Worm (Caenorhabditis elegans) whole organism, L2 larva: ENCODE results near the gene srh-184.

Source experiments
- C34F6.9 ChIP-seq: fragments of 150-350 bp; optimal IDR thresholded peaks from 2 replicates; lab custom pipeline; 2014; ENCODE audit warnings: missing biosample characterization, missing genetic modification characterization
- R02D3.7 ChIP-seq: fragments of 150-350 bp; optimal IDR thresholded peaks from 2 replicates; lab custom pipeline; 2014; ENCODE audit warnings: missing biosample characterization, missing genetic modification characterization
- ZK546.5 ChIP-seq: sonication (generic microtip); optimal IDR thresholded peaks from 2 replicates; lab custom pipeline; 2017; ENCODE audit warnings: missing biosample characterization, missing genetic modification characterization
- ama-1 ChIP-seq: fragments of 150-350 bp; optimal IDR thresholded peaks from 2 replicates; lab custom pipeline; 2018; ENCODE audit warnings: inconsistent platforms
- blmp-1 ChIP-seq: sonication (generic microtip); optimal IDR thresholded peaks from 2 replicates; lab custom pipeline; 2017; ENCODE audit warnings: missing genetic modification characterization, mild to moderate bottlenecking, missing compliant biosample characterization, antibody characterized with exemption, moderate library complexity; ENCODE audit not compliant: insufficient read depth
- ceh-16 ChIP-seq: fragments of 150-350 bp; optimal IDR thresholded peaks from 2 replicates; lab custom pipeline; 2014; ENCODE audit warnings: missing biosample characterization, missing genetic modification characterization
- ceh-82 ChIP-seq: fragments of 150-350 bp; optimal IDR thresholded peaks from 2 replicates; lab custom pipeline; 2014; ENCODE audit warnings: missing biosample characterization, missing genetic modification characterization
- crh-2 ChIP-seq: sonication (generic microtip); optimal IDR thresholded peaks from 2 replicates; lab custom pipeline; 2017; ENCODE audit warnings: missing biosample characterization, missing genetic modification characterization
- egl-27 ChIP-seq: sonication (generic microtip); optimal IDR thresholded peaks from 3 replicates; lab custom pipeline; 2017; ENCODE audit warnings: missing biosample characterization, missing genetic modification reagents, missing genetic modification characterization
- elt-1 ChIP-seq: fragments of 150-350 bp; optimal IDR thresholded peaks from 2 replicates; lab custom pipeline; 2014; ENCODE audit warnings: missing biosample characterization, missing genetic modification characterization
- fos-1 ChIP-seq: fragments of 150-350 bp; optimal IDR thresholded peaks from 2 replicates; lab custom pipeline; 2014; ENCODE audit warnings: missing biosample characterization, missing genetic modification characterization
- lin-39 ChIP-seq: fragments of 150-350 bp; optimal IDR thresholded peaks from 2 replicates; lab custom pipeline; 2014; ENCODE audit warnings: missing biosample characterization, missing genetic modification reagents, missing genetic modification characterization
- mbf-1 ChIP-seq: sonication (generic microtip); optimal IDR thresholded peaks from 2 replicates; lab custom pipeline; 2017; ENCODE audit warnings: missing biosample characterization, missing genetic modification characterization
- mdl-1 ChIP-seq, 2 experiments: fragments of 150-350 bp in 1 of 2; sonication (generic microtip) in 1 of 2; optimal IDR thresholded peaks; 2 replicates each; lab custom pipeline; 2017; ENCODE audit warnings: missing biosample characterization in 2 of 2, missing genetic modification characterization in 2 of 2
- nhr-21 ChIP-seq: fragments of 150-350 bp; optimal IDR thresholded peaks from 2 replicates; lab custom pipeline; 2014; ENCODE audit warnings: missing biosample characterization, missing genetic modification characterization
- nhr-23 ChIP-seq: fragments of 150-350 bp; optimal IDR thresholded peaks from 2 replicates; lab custom pipeline; 2014; ENCODE audit warnings: missing biosample characterization, missing genetic modification reagents, missing genetic modification characterization
- nhr-237 ChIP-seq: fragments of 150-350 bp; optimal IDR thresholded peaks from 2 replicates; lab custom pipeline; 2014; ENCODE audit warnings: missing biosample characterization, missing genetic modification characterization
- nhr-25 ChIP-seq: fragments of 150-350 bp; sonication (generic microtip); optimal IDR thresholded peaks from 3 replicates; lab custom pipeline; 2014; ENCODE audit warnings: missing biosample characterization, missing genetic modification characterization
- nhr-6 ChIP-seq: fragments of 150-350 bp; optimal IDR thresholded peaks from 2 replicates; lab custom pipeline; 2014; ENCODE audit warnings: missing biosample characterization, missing genetic modification characterization
- nhr-77 ChIP-seq: fragments of 150-350 bp; optimal IDR thresholded peaks from 2 replicates; lab custom pipeline; 2014; ENCODE audit warnings: missing biosample characterization, missing genetic modification characterization
- peb-1 ChIP-seq: fragments of 150-350 bp; optimal IDR thresholded peaks from 2 replicates; lab custom pipeline; 2014; ENCODE audit warnings: missing biosample characterization, missing genetic modification characterization
- sem-4 ChIP-seq: fragments of 150-350 bp; optimal IDR thresholded peaks from 2 replicates; lab custom pipeline; 2014; ENCODE audit warnings: missing biosample characterization, missing genetic modification reagents, missing genetic modification characterization
- skn-1 ChIP-seq: sonication (generic microtip); optimal IDR thresholded peaks from 2 replicates; lab custom pipeline; 2017; ENCODE audit warnings: missing biosample characterization, missing genetic modification characterization
- sma-9 ChIP-seq, 2 experiments: fragments of 150-350 bp in 1 of 2; sonication (generic microtip) in 1 of 2; optimal IDR thresholded peaks; 2 replicates each; lab custom pipeline; 2014 to 2016; ENCODE audit warnings: missing genetic modification characterization in 2 of 2, mild to moderate bottlenecking in 1 of 2, missing biosample characterization in 1 of 2, missing compliant biosample characterization in 1 of 2, missing genetic modification reagents in 1 of 2, moderate library complexity in 1 of 2
- snpc-4 ChIP-seq: fragments of 150-350 bp; optimal IDR thresholded peaks from 2 replicates; lab custom pipeline; 2014; ENCODE audit warnings: missing biosample characterization, missing genetic modification characterization
- unc-62 ChIP-seq: fragments of 150-350 bp; optimal IDR thresholded peaks from 2 replicates; lab custom pipeline; 2014; ENCODE audit warnings: missing biosample characterization, missing genetic modification reagents, missing genetic modification characterization
- ztf-1 ChIP-seq: fragments of 200-800 bp; sonication (Bioruptor generic); conservative IDR thresholded peaks from 2 replicates; pipeline ENCODE4 v1.3.6; 2022; ENCODE audit warnings: missing genetic modification characterization, missing compliant biosample characterization
- ztf-11 ChIP-seq: sonication (generic microtip); optimal IDR thresholded peaks from 2 replicates; lab custom pipeline; 2017; ENCODE audit warnings: missing biosample characterization, missing genetic modification characterization
- ztf-4 ChIP-seq: fragments of 150-350 bp; optimal IDR thresholded peaks from 2 replicates; lab custom pipeline; 2014; ENCODE audit warnings: missing biosample characterization, missing genetic modification characterization

The srh-184 gene

ce11 chrV:10754050-10754449, 43.9 kb downstream of the srh-184 start, which contains the start of gene F28H7.7:
Gene F28H7.7 (minus strand): TSS chrV:10754150.
- no peak for TF ChIP-seq sem-4 (tag; lab: Kevin White, UChicago)
- TF ChIP-seq ceh-16 (tag; lab: Kevin White, UChicago) = no peak
- TF ChIP-seq R02D3.7 (tag; lab: Kevin White, UChicago) = no peak
- no peak for TF ChIP-seq ceh-82 (tag; lab: Kevin White, UChicago)
- TF ChIP-seq ZK546.5 = no peak
- TF ChIP-seq lin-39 = no peak
- TF ChIP-seq ztf-11 = no peak
- no peak for TF ChIP-seq mdl-1 (tag; optimal IDR thresholded peaks at IDR 0.05; lab: Kevin White, UChicago)
- no peak for TF ChIP-seq nhr-77
- TF ChIP-seq unc-62 (GFP tag; lab: Kevin White, UChicago) = no peak
- TF ChIP-seq C34F6.9 (tag; lab: Kevin White, UChicago) = no peak
- TF ChIP-seq snpc-4 (tag; lab: Kevin White, UChicago) = no peak
- no peak for TF ChIP-seq mbf-1 (tag; lab: Kevin White, UChicago)
- TF ChIP-seq skn-1 (tag; lab: Kevin White, UChicago) = no peak
- TF ChIP-seq elt-1 (tag; lab: Kevin White, UChicago) = no peak
- no peak for TF ChIP-seq blmp-1 (tag; lab: Kevin White, UChicago)

- TF ChIP-seq sma-9 (GFP tag; optimal IDR thresholded peaks at IDR 0.05; lab: Kevin White, UChicago) (peak; percentile 64), sma-9 (tag; optimal IDR thresholded peaks at IDR 0.05; lab: Kevin White, UChicago) (no peak), nhr-6 (tag; lab: Kevin White, UChicago) (no peak), unc-62 (GFP tag; lab: Kevin White, UChicago) (no peak), egl-27 (no peak), ceh-16 (tag; lab: Kevin White, UChicago) (no peak), crh-2 (tag; lab: Kevin White, UChicago) (peak; percentile 12), ZK546.5 (no peak), fos-1 (tag; lab: Kevin White, UChicago) (peak; percentile 71), ztf-1 (no peak), ama-1 (lab: Kevin White, UChicago) (no peak), nhr-23 (tag; lab: Kevin White, UChicago) (no peak), peb-1 (tag; lab: Kevin White, UChicago) (no peak), nhr-21 (tag; lab: Kevin White, UChicago) (no peak)
Measured at ce11 chrV:10750630-10751029, 47.4 kb downstream of the srh-184 start, which contains the start of gene F28H7.3. Gene F28H7.3 (minus strand): TSS chrV:10750788.

- TF ChIP-seq ceh-82 (tag; lab: Kevin White, UChicago) = no peak
- no peak for TF ChIP-seq sem-4 (tag; lab: Kevin White, UChicago)
- no peak for TF ChIP-seq blmp-1 (tag; lab: Kevin White, UChicago)
- TF ChIP-seq nhr-237 (tag; lab: Kevin White, UChicago) = no peak
- TF ChIP-seq mbf-1 (tag; lab: Kevin White, UChicago) = no peak
- no peak for TF ChIP-seq lin-39
- no peak for TF ChIP-seq sma-9 (GFP tag; optimal IDR thresholded peaks at IDR 0.05; lab: Kevin White, UChicago)
- TF ChIP-seq sma-9 (tag; optimal IDR thresholded peaks at IDR 0.05; lab: Kevin White, UChicago) = no peak
- no peak for TF ChIP-seq nhr-25
- TF ChIP-seq ztf-4 (tag; lab: Kevin White, UChicago) = no peak
Measured at ce11 chrV:10747263-10747951, 50.6 kb downstream of the srh-184 start, which contains the start of the genes selt-1.2 and F28H7.2. Gene selt-1.2 (minus strand): TSS chrV:10747363. Gene F28H7.2 (plus strand): TSS chrV:10747901.
